Worm (Caenorhabditis elegans): ENCODE measurements around the gene F46F5.7.

- TF ChIP-seq ceh-40 (GFP tag; IDR thresholded peaks at IDR 0.05) (no peak), atf-7 (tag; optimal IDR thresholded peaks at IDR 0.05) (no peak), ceh-100 (GFP tag; IDR thresholded peaks at IDR 0.05) (no peak)
Measured at ce11 chrII:866801-867200, 46.4 kb upstream of the F46F5.7 start, which contains the start of gene Y46B2A.3.

Measured in whole organism, young adult.